Worm (Caenorhabditis elegans): ENCODE results near the gene srbc-21.

- no peak for TF ChIP-seq ceh-20 (GFP tag; IDR thresholded peaks at IDR 0.05)
- TF ChIP-seq ZK546.5 (tag; optimal IDR thresholded peaks at IDR 0.05), result no peak
- TF ChIP-seq nhr-11 (tag; optimal IDR thresholded peaks at IDR 0.05), result no peak
- no peak for TF ChIP-seq hlh-30 (tag; optimal IDR thresholded peaks at IDR 0.05; ENCODE audit: insufficient read depth)
- no peak for TF ChIP-seq nhr-77 (tag; optimal IDR thresholded peaks at IDR 0.05)
- TF ChIP-seq jun-1 (tag; optimal IDR thresholded peaks at IDR 0.05), result no peak
- no peak for TF ChIP-seq skn-1 (tag; optimal IDR thresholded peaks at IDR 0.05)
- no peak for TF ChIP-seq ceh-62 (tag; optimal IDR thresholded peaks at IDR 0.05)
- no peak for TF ChIP-seq daf-16 (GFP tag; optimal IDR thresholded peaks at IDR 0.05)
- no peak for TF ChIP-seq daf-16 (tag; optimal IDR thresholded peaks at IDR 0.05)
- TF ChIP-seq spr-1 (tag; optimal IDR thresholded peaks at IDR 0.05), result no peak
- no peak for TF ChIP-seq zip-11 (GFP tag; IDR thresholded peaks at IDR 0.05)
- TF ChIP-seq aly-2 (tag; optimal IDR thresholded peaks at IDR 0.05), result no peak
Observed at ce11 chrV:2155232-2155631, at the start of gene srbc-21.

All from whole organism, L4 larva.